Fruit fly (Drosophila melanogaster): ENCODE data around the gene CG3961.

CG3961 gene

dm6 chr3L:18890283-18891175 lies at the start of gene CG3961 (continued):
- peak in 1 of 3 experiments; percentile 99 for TF ChIP-seq Stat92E (GFP tag; optimal IDR thresholded peaks at IDR 0.05)
- TF ChIP-seq nerfin-2 (GFP tag; IDR thresholded peaks at IDR 0.05; ENCODE audit: partially characterized antibody): 0 out of 2 replicates have a peak, but pooled peaks have one; percentile 16
- peak; percentile 62 for TF ChIP-seq crc (GFP tag; optimal IDR thresholded peaks at IDR 0.05)
- TF ChIP-seq CG34224 (GFP tag; IDR thresholded peaks at IDR 0.05; ENCODE audit: partially characterized antibody): peak; percentile 8; the same call in 1 of the 3 replicates
- TF ChIP-seq rib (GFP tag; IDR thresholded peaks at IDR 0.05): no peak
- TF ChIP-seq tin (GFP tag; optimal IDR thresholded peaks at IDR 0.05): peak; percentile 96
- peak; percentile 79 to 92 for TF ChIP-seq Trl (optimal IDR thresholded peaks at IDR 0.05)
- TF ChIP-seq Trl (GFP tag; optimal IDR thresholded peaks at IDR 0.05): peak; percentile 83
- peak; percentile 83 for TF ChIP-seq CG9609 (GFP tag; optimal IDR thresholded peaks at IDR 0.05)
- TF ChIP-seq Dref (GFP tag; IDR thresholded peaks at IDR 0.05): no peak
- peak; percentile 98 for TF ChIP-seq Hmr (GFP tag; optimal IDR thresholded peaks at IDR 0.05)
- peak; percentile 19 for TF ChIP-seq Kr (GFP tag; optimal IDR thresholded peaks at IDR 0.05)
- no peak for TF ChIP-seq Doc2 (GFP tag; IDR thresholded peaks at IDR 0.05)
- TF ChIP-seq CG42726 (GFP tag; IDR thresholded peaks at IDR 0.05; ENCODE audit: partially characterized antibody): no peak
- peak; percentile 94 for TF ChIP-seq CG30431 (GFP tag; optimal IDR thresholded peaks at IDR 0.05)
- TF ChIP-seq CG1603 (tag; optimal IDR thresholded peaks at IDR 0.05): peak; percentile 90
- TF ChIP-seq Atf3 (GFP tag; optimal IDR thresholded peaks at IDR 0.05): peak; percentile 88
- no peak for TF ChIP-seq h (optimal IDR thresholded peaks at IDR 0.05)
- TF ChIP-seq ERR (GFP tag; optimal IDR thresholded peaks at IDR 0.05): peak; percentile 52
- TF ChIP-seq gfzf (GFP tag; optimal IDR thresholded peaks at IDR 0.05): no peak
- peak; percentile 55 for TF ChIP-seq pb (GFP tag; optimal IDR thresholded peaks at IDR 0.05)
- TF ChIP-seq CG16815 (GFP tag; optimal IDR thresholded peaks at IDR 0.05): peak; percentile 97
- TF ChIP-seq tio (GFP tag; optimal IDR thresholded peaks at IDR 0.05): peak; percentile 99
- TF ChIP-seq Bdp1 (GFP tag; optimal IDR thresholded peaks at IDR 0.05): peak; percentile 80
- TF ChIP-seq zen (tag; optimal IDR thresholded peaks at IDR 0.05): peak; percentile 94
- peak; percentile 63 for TF ChIP-seq CG1792 (GFP tag; optimal IDR thresholded peaks at IDR 0.05)
- peak; percentile 68 for TF ChIP-seq disco-r (GFP tag; optimal IDR thresholded peaks at IDR 0.05)
- TF ChIP-seq zfh1 (GFP tag; IDR thresholded peaks at IDR 0.05): peak; percentile 85
- peak; percentile 72 for TF ChIP-seq CG3163 (GFP tag; optimal IDR thresholded peaks at IDR 0.05)
- TF ChIP-seq vnd (GFP tag; IDR thresholded peaks at IDR 0.05; ENCODE audit: partially characterized antibody): no peak
- peak; percentile 39 for TF ChIP-seq ab (GFP tag; optimal IDR thresholded peaks at IDR 0.05)
- peak; percentile 90 for TF ChIP-seq CG7987 (GFP tag; optimal IDR thresholded peaks at IDR 0.05)
- TF ChIP-seq psq (GFP tag; optimal IDR thresholded peaks at IDR 0.05): peak; percentile 89
- peak; percentile 95 for TF ChIP-seq nau (GFP tag; optimal IDR thresholded peaks at IDR 0.05)
- peak; percentile 89 for TF ChIP-seq CG4404 (GFP tag; IDR thresholded peaks at IDR 0.05)
- TF ChIP-seq Deaf1 (tag; optimal IDR thresholded peaks at IDR 0.05): peak; percentile 86
- no peak for TF ChIP-seq CG13894 (tag; optimal IDR thresholded peaks at IDR 0.05)
- peak; percentile 97 for TF ChIP-seq CG6689 (GFP tag; IDR thresholded peaks at IDR 0.05)
- TF ChIP-seq cato (GFP tag; optimal IDR thresholded peaks at IDR 0.05; ENCODE audit: borderline replicate concordance): peak; percentile 96
- TF ChIP-seq Hr39 (optimal IDR thresholded peaks at IDR 0.05): no peak
- TF ChIP-seq ato (GFP tag; IDR thresholded peaks at IDR 0.05; ENCODE audit: partially characterized antibody): no peak; the same call in 1 of the 2 replicates
- peak; percentile 86 for TF ChIP-seq ems (GFP tag; optimal IDR thresholded peaks at IDR 0.05)
- TF ChIP-seq crol (GFP tag; IDR thresholded peaks at IDR 0.05): peak; percentile 97
- peak; percentile 73 for TF ChIP-seq al (GFP tag; IDR thresholded peaks at IDR 0.05)
- TF ChIP-seq gce (GFP tag; IDR thresholded peaks at IDR 0.05): peak; percentile 74; the same call in 1 of the 3 replicates
- peak; percentile 72 for TF ChIP-seq CG9932 (GFP tag; IDR thresholded peaks at IDR 0.05)
- TF ChIP-seq Dip3 (GFP tag; optimal IDR thresholded peaks at IDR 0.05): peak; percentile 63
- TF ChIP-seq dimm (GFP tag; IDR thresholded peaks at IDR 0.05): peak; percentile 79
- TF ChIP-seq dm (GFP tag; optimal IDR thresholded peaks at IDR 0.05): peak; percentile 85
- TF ChIP-seq kay (GFP tag; optimal IDR thresholded peaks at IDR 0.05): peak; percentile 94

All from whole organism, embryonic.